Fruit fly (Drosophila melanogaster): ENCODE data around the gene CG33116.
A peak's percentile ranks its signal among the peaks of the same experiment; 100 is the strongest.

CG33116 gene

DNA sequence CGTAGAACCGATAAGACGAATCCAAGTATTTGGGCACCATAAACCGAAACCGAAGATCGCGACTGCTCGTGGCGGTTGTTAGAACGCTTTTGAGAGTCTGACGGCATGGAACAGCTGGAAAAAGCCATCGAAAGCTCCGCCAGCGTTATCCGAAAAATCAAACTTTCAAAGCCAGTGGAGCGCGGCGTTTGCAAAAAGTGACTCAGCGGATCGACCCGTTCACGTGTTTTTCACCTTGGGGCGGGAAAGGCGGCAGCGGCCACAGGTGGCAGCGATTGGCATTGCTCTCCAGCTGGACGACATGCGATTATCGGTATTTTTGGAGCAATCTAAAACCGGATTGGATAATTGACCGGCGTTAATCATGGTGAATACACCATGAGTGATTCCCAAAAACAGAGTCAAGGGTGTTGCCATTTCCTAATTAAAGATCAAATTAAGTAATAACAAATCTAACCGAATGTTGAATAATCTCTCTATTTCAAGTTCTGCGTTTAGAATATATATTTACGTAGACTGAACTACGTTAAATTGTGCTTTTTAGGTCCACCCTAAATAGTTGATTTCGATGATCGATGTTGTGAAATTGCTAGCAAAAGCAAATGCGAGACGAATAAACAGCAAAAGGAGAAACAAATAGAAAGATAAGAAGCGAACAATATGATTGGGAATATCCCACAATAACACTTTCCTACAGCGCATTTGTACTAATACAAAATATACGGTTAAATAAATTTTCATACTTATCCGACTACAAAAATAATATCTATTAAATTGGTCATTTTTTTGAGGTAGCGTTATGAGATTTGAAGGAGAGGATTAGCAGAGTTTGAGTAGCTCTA is 13.8 kb downstream of the CG33116 start, which contains the start of gene CG10337 (continued):
- TF ChIP-seq CrebB (tag; optimal IDR thresholded peaks at IDR 0.05) (peak; percentile 45), Mes4 (GFP tag; optimal IDR thresholded peaks at IDR 0.05) (no peak), ERR (GFP tag; optimal IDR thresholded peaks at IDR 0.05) (no peak), Bgb (GFP tag; IDR thresholded peaks at IDR 0.05; ENCODE audit: partially characterized antibody) (no peak), CG12071 (GFP tag; optimal IDR thresholded peaks at IDR 0.05) (peak; percentile 60), ttk (GFP tag; IDR thresholded peaks at IDR 0.05) (no peak), mam (GFP tag; optimal IDR thresholded peaks at IDR 0.05) (peak; percentile 25), wek (GFP tag; optimal IDR thresholded peaks at IDR 0.05) (no peak), CG8388 (GFP tag; optimal IDR thresholded peaks at IDR 0.05) (peak; percentile 6), CG7987 (GFP tag; optimal IDR thresholded peaks at IDR 0.05) (peak; percentile 60), HmgZ (tag; optimal IDR thresholded peaks at IDR 0.05) (peak; percentile 18), sr (GFP tag; IDR thresholded peaks at IDR 0.05) (no peak), ssp (GFP tag; IDR thresholded peaks at IDR 0.05) (no peak), en (GFP tag; optimal IDR thresholded peaks at IDR 0.05) (no peak), CG2199 (GFP tag; IDR thresholded peaks at IDR 0.05) (peak; percentile 64; the same call in 1 of the 3 replicates), caup (GFP tag; optimal IDR thresholded peaks at IDR 0.05; ENCODE audit: severe bottlenecking) (peak; percentile 53), CG10366 (GFP tag; IDR thresholded peaks at IDR 0.05) (no peak), CG5180 (GFP tag; optimal IDR thresholded peaks at IDR 0.05) (peak; percentile 37), Deaf1 (tag; optimal IDR thresholded peaks at IDR 0.05) (peak; percentile 68), nmo (GFP tag; optimal IDR thresholded peaks at IDR 0.05) (peak; percentile 8), CG34376 (GFP tag; optimal IDR thresholded peaks at IDR 0.05) (peak; percentile 54), Rx (GFP tag; IDR thresholded peaks at IDR 0.05) (no peak), H15 (GFP tag; IDR thresholded peaks at IDR 0.05) (no peak), psq (GFP tag; optimal IDR thresholded peaks at IDR 0.05) (peak; percentile 86), Rfx (GFP tag; IDR thresholded peaks at IDR 0.05) (peak; percentile 29; the same call in 1 of the 2 replicates), CG12391 (tag; optimal IDR thresholded peaks at IDR 0.05) (peak; percentile 54), slp2 (GFP tag; optimal IDR thresholded peaks at IDR 0.05) (no peak), zen2 (GFP tag; IDR thresholded peaks at IDR 0.05; ENCODE audit: partially characterized antibody) (no peak), crol (GFP tag; IDR thresholded peaks at IDR 0.05) (no peak), Chrac-16 (GFP tag; optimal IDR thresholded peaks at IDR 0.05) (no peak), chinmo (GFP tag; IDR thresholded peaks at IDR 0.05; ENCODE audit: partially characterized antibody) (0 out of 4 replicates have a peak, but pooled peaks have one; percentile 32), otp (GFP tag; IDR thresholded peaks at IDR 0.05) (peak; percentile 52; the same call in 1 of the 3 replicates), CG10274 (GFP tag; optimal IDR thresholded peaks at IDR 0.05) (peak; percentile 95), Pdp1 (GFP tag; optimal IDR thresholded peaks at IDR 0.05) (peak; percentile 18 to 60), ranshi (GFP tag; IDR thresholded peaks at IDR 0.05) (0 out of 2 replicates have a peak, but pooled peaks have one; percentile 11), Ets65A (GFP tag) (peak; percentile 25), Blimp-1 (GFP tag; optimal IDR thresholded peaks at IDR 0.05) (no peak), CG33213 (GFP tag; optimal IDR thresholded peaks at IDR 0.05) (no peak), sens-2 (GFP tag; IDR thresholded peaks at IDR 0.05) (no peak), Fer2 (tag; optimal IDR thresholded peaks at IDR 0.05) (no peak), lola (GFP tag; optimal IDR thresholded peaks at IDR 0.05) (no peak), CG2889 (GFP tag; IDR thresholded peaks at IDR 0.05) (no peak), CG43689 (GFP tag; IDR thresholded peaks at IDR 0.05) (no peak), Dip2 (GFP tag; IDR thresholded peaks at IDR 0.05) (no peak), CG1529 (GFP tag; optimal IDR thresholded peaks at IDR 0.05) (no peak), CG12219 (GFP tag; optimal IDR thresholded peaks at IDR 0.05) (peak; percentile 29), phol (tag; optimal IDR thresholded peaks at IDR 0.05) (peak; percentile 29), CG7357 (GFP tag; IDR thresholded peaks at IDR 0.05) (no peak), CG3065 (GFP tag; optimal IDR thresholded peaks at IDR 0.05) (no peak)
